Worm (Caenorhabditis elegans) whole organism, young adult: ENCODE measurements around the gene cpz-2.

Source experiments
- B0019.2 ChIP-seq: fragments of 200-800 bp; sonication (Bioruptor generic); conservative IDR thresholded peaks from 2 replicates; pipeline ENCODE4 v1.3.6; 2022; ENCODE audit warnings: missing genetic modification reagents, missing genetic modification characterization, missing compliant biosample characterization
- F52B5.7 ChIP-seq: sonication (generic microtip); optimal IDR thresholded peaks from 2 replicates; lab custom pipeline; 2016; ENCODE audit warnings: mild to moderate bottlenecking, missing genetic modification characterization, missing compliant biosample characterization
- K12H6.12 ChIP-seq: fragments of 200-800 bp; sonication (Bioruptor generic); optimal IDR thresholded peaks from 2 replicates; lab custom pipeline; 2018; ENCODE audit warnings: mild to moderate bottlenecking, missing genetic modification characterization, missing compliant biosample characterization
- Y53G8AR.9 ChIP-seq: fragments of 200-800 bp; sonication (Bioruptor generic); conservative IDR thresholded peaks from 2 replicates; pipeline ENCODE4 v1.3.6; 2022; ENCODE audit warnings: missing genetic modification reagents, missing genetic modification characterization, missing compliant biosample characterization
- chd-7 ChIP-seq: sonication (generic microtip); optimal IDR thresholded peaks from 2 replicates; lab custom pipeline; 2016; ENCODE audit warnings: mild to moderate bottlenecking, missing genetic modification characterization, moderate library complexity, missing compliant biosample characterization
- dpl-1 ChIP-seq: fragments of 150-350 bp; optimal IDR thresholded peaks from 2 replicates; lab custom pipeline; 2014; ENCODE audit warnings: missing biosample characterization, missing genetic modification reagents, missing genetic modification characterization
- efl-1 ChIP-seq: fragments of 150-350 bp; optimal IDR thresholded peaks from 2 replicates; lab custom pipeline; 2014; ENCODE audit warnings: missing biosample characterization, missing genetic modification reagents, missing genetic modification characterization
- mes-4 ChIP-seq: sonication (generic microtip); optimal IDR thresholded peaks from 2 replicates; lab custom pipeline; 2016; ENCODE audit warnings: missing genotype, missing genetic modification characterization, missing compliant biosample characterization
- nfya-1 ChIP-seq: sonication (generic microtip); optimal IDR thresholded peaks from 2 replicates; lab custom pipeline; 2017; ENCODE audit warnings: antibody characterized with exemption, missing compliant biosample characterization, missing genetic modification characterization, borderline replicate concordance; ENCODE audit not compliant: insufficient read depth
- snpc-1.3 ChIP-seq: sonication (generic microtip); optimal IDR thresholded peaks from 2 replicates; lab custom pipeline; 2017; ENCODE audit warnings: missing genetic modification characterization, mild to moderate bottlenecking, missing compliant biosample characterization, antibody characterized with exemption, moderate library complexity, missing genotype, missing genetic modification reagents; ENCODE audit not compliant: insufficient read depth
- unc-130 ChIP-seq: sonication (generic microtip); optimal IDR thresholded peaks from 2 replicates; lab custom pipeline; 2016; ENCODE audit warnings: missing genetic modification reagents, missing genetic modification characterization, missing compliant biosample characterization

DNA sequence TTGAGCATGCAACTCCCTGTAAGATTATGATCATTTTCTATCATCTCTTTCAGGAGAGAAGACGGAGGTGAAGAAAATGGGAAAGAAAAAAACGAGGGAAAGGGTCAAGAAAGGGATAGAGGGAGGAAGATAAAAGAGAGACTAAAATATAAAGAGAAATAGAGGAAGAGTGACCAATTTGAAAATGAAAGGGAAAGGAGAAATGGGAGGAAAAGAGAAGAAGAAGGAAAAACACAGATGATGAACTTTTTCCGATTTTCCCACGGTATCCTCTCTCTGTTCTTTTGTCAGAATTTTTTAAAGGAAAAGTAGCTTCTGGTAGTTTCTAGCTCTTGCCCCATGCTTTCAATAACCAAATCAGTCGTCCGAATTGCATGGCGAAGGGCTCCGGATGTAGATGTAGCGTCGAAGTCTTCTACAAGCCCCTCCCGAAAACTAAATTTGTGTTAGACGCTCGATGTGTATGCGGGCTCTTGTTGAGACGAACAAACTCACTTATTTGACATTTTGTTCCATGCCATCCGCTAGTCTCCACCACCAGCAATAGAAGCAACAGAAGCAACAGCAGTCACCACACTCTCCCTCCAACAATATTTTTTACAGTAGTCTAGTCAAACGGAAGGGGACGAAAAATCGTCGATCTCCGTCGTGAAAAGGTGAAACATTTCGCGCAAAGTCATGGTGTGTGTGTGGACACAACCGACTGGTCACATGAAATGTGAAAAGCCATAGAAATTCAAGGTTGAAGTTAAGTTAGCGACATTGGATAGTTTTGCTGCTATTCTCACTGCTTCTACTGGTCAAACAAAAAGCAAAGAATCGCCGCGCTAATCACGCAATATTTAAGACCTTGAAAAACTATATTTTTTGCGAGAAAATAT lies 10.6 kb downstream of the cpz-2 start, which contains the start of gene somi-1:
- TF ChIP-seq chd-7 (tag; lab: Kevin White, UChicago): no peak
- TF ChIP-seq dpl-1 (GFP tag; lab: Kevin White, UChicago): no peak
- TF ChIP-seq unc-130: no peak
- TF ChIP-seq Y53G8AR.9 (GFP tag; lab: Robert Waterston, UW): no peak
- TF ChIP-seq B0019.2 (GFP tag; lab: Robert Waterston, UW): no peak
- TF ChIP-seq K12H6.12 (tag; lab: Kevin White, UChicago): no peak
- TF ChIP-seq efl-1 (GFP tag; lab: Kevin White, UChicago): no peak
- no peak for TF ChIP-seq F52B5.7
- no peak for TF ChIP-seq snpc-1.3 (tag; lab: Kevin White, UChicago)
- no peak for TF ChIP-seq nfya-1 (tag; lab: Kevin White, UChicago)
- no peak for TF ChIP-seq mes-4 (tag; lab: Kevin White, UChicago)
